Worm (Caenorhabditis elegans): ENCODE results near the gene nas-17.

DNA sequence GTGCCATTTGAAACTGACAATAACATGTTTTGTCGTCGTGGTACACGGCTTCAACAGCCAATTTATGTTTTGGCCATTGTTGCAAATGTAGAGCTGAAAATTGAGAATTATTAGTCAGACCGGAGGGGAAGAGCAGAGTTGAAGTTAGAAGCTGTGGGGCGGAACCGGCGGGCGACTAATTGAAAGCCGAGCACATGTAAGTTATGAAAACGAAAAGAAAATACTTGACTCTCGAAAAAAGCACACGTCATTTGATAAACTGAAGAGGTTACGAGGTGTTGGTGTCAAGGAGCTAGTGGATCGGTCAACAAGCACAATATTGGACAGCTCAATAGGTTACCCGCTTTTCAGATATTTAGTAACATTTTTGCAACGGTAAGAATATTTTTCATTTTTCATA is 32.6 kb upstream of the nas-17 start, which contains the start of gene dop-5:
- TF ChIP-seq him-1 (tag; optimal IDR thresholded peaks at IDR 0.05) (no peak), dao-5 (tag; optimal IDR thresholded peaks at IDR 0.05) (no peak)

Data from whole organism, L4/young adult.